Fruit fly (Drosophila melanogaster): Measurements from ENCODE around the gene EAChm.

- TF ChIP-seq pan (optimal IDR thresholded peaks at IDR 0.05) (no peak), Dll (optimal IDR thresholded peaks at IDR 0.05) (no peak), usp (GFP tag; optimal IDR thresholded peaks at IDR 0.05) (no peak)
Measured at dm6 chr3L:15039510-15039909, 15.1 kb upstream of the EAChm start.
